Worm (Caenorhabditis elegans): ENCODE measurements around the gene lon-1.

Gene lon-1

ce11 chrIII:5442711-5443253 is 31.5 kb upstream of the lon-1 start, which contains the start of the genes T24G10.2 and disl-2:
Gene T24G10.2, minus strand, starts transcription at chrIII:5442761.
Gene disl-2, plus strand, starts transcription at chrIII:5443167.
- TF ChIP-seq lir-1 (GFP tag; conservative IDR thresholded peaks at IDR 0.05) = no peak
- TF ChIP-seq attf-5 (GFP tag; optimal IDR thresholded peaks at IDR 0.05) = peak; percentile 76
- TF ChIP-seq lin-54 (GFP tag; optimal IDR thresholded peaks at IDR 0.05) = peak; percentile 17
- peak; percentile 86 for TF ChIP-seq lsl-1 (GFP tag; optimal IDR thresholded peaks at IDR 0.05)
- no peak for TF ChIP-seq bed-2 (GFP tag; IDR thresholded peaks at IDR 0.05)
- TF ChIP-seq dpl-1 (GFP tag; optimal IDR thresholded peaks at IDR 0.05) = peak; percentile 10
- TF ChIP-seq snpc-4 (GFP tag; optimal IDR thresholded peaks at IDR 0.05) = no peak
- TF ChIP-seq snpc-4 (tag; optimal IDR thresholded peaks at IDR 0.05) = no peak
- no peak for TF ChIP-seq B0035.1 (tag; optimal IDR thresholded peaks at IDR 0.05)
- TF ChIP-seq ceh-27 (GFP tag; optimal IDR thresholded peaks at IDR 0.05) = no peak
- TF ChIP-seq egl-44 (GFP tag; IDR thresholded peaks at IDR 0.05) = no peak
- peak; percentile 81 for TF ChIP-seq cebp-1 (GFP tag; IDR thresholded peaks at IDR 0.05)
- peak; percentile 92 for TF ChIP-seq cebp-1 (tag; optimal IDR thresholded peaks at IDR 0.05)
- 0 out of 2 replicates have a peak, but pooled peaks have one; percentile 16 for TF ChIP-seq dox-1 (GFP tag; IDR thresholded peaks at IDR 0.05)
- peak; percentile 15 for TF ChIP-seq K12H6.12 (tag; optimal IDR thresholded peaks at IDR 0.05)
- 0 out of 2 replicates have a peak, but pooled peaks have one; percentile 22 for TF ChIP-seq F33H1.4 (GFP tag; IDR thresholded peaks at IDR 0.05)
- TF ChIP-seq F23B12.7 (tag; optimal IDR thresholded peaks at IDR 0.05; ENCODE audit: insufficient read depth) = peak; percentile 25
- peak in 1 of 3 experiments; percentile 27 for TF ChIP-seq lin-35 (GFP tag; optimal IDR thresholded peaks at IDR 0.05)

DNA sequence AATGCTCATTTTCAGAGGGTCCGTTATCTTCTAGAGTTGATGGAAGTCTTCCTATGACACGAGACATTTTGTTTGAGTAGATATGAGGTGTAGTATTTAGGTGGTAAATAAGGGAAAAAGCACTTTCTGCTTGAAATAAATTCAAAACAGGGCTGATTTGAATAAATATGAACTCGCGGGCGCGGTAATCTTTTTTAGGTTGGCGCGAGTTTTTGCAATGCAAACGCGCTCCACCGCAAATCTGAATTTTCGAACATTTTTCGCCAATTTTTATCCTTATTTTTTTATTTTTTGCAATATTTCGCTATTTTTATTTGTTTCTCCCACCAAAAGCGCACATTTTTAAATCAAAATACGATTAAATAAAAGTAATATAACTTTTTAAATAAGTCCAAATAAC is 26.1 kb upstream of the lon-1 start, which contains the start of gene skpt-1:
skpt-1 (minus strand) TSS at position 219 of the 400 bp plus-strand sequence.
- TF ChIP-seq ets-4 (GFP tag; optimal IDR thresholded peaks at IDR 0.05) (no peak), sea-2 (GFP tag; IDR thresholded peaks at IDR 0.05) (no peak), F22D6.2 (tag; optimal IDR thresholded peaks at IDR 0.05) (no peak), attf-5 (GFP tag; optimal IDR thresholded peaks at IDR 0.05) (peak; percentile 31), snpc-1.3 (tag; optimal IDR thresholded peaks at IDR 0.05; ENCODE audit: insufficient read depth) (peak; percentile 1), B0035.1 (tag; optimal IDR thresholded peaks at IDR 0.05) (no peak), C17E4.6 (GFP tag; IDR thresholded peaks at IDR 0.05) (peak; percentile 77; the same call in 1 of the 2 replicates), F52B5.7 (tag; optimal IDR thresholded peaks at IDR 0.05) (no peak), snpc-4 (GFP tag; optimal IDR thresholded peaks at IDR 0.05) (peak; percentile 11), snpc-4 (tag; optimal IDR thresholded peaks at IDR 0.05) (peak in 2 of 4 experiments; percentile 40 to 62), unc-130 (GFP tag; optimal IDR thresholded peaks at IDR 0.05) (peak; percentile 64), F33H1.4 (GFP tag; IDR thresholded peaks at IDR 0.05) (peak; percentile 89), aptf-2 (GFP tag; conservative IDR thresholded peaks at IDR 0.05) (no peak), bed-1 (GFP tag; IDR thresholded peaks at IDR 0.05) (no peak), aptf-3 (GFP tag; IDR thresholded peaks at IDR 0.05) (no peak), snpc-3.4 (tag; optimal IDR thresholded peaks at IDR 0.05) (peak; percentile 87), dpl-1 (GFP tag; optimal IDR thresholded peaks at IDR 0.05) (peak; percentile 97), mxl-1 (tag; optimal IDR thresholded peaks at IDR 0.05) (no peak), unc-62 (GFP tag; optimal IDR thresholded peaks at IDR 0.05) (no peak), tlf-1 (GFP tag; optimal IDR thresholded peaks at IDR 0.05) (peak; percentile 92), xnd-1 (tag; optimal IDR thresholded peaks at IDR 0.05) (peak; percentile 98), ceh-40 (GFP tag; IDR thresholded peaks at IDR 0.05) (no peak), F49E8.2 (tag; optimal IDR thresholded peaks at IDR 0.05; ENCODE audit: insufficient read depth) (peak; percentile 85), B0019.2 (GFP tag; conservative IDR thresholded peaks at IDR 0.05) (peak; percentile 94), ztf-3 (GFP tag; optimal IDR thresholded peaks at IDR 0.05) (no peak), hrde-1 (tag; optimal IDR thresholded peaks at IDR 0.05; ENCODE audit: borderline replicate concordance) (peak; percentile 54), efl-1 (GFP tag; optimal IDR thresholded peaks at IDR 0.05) (peak; percentile 99), nfya-1 (tag; optimal IDR thresholded peaks at IDR 0.05; ENCODE audit: borderline replicate concordance, insufficient read depth) (no peak), ztf-18 (tag; optimal IDR thresholded peaks at IDR 0.05) (no peak), lin-35 (GFP tag; optimal IDR thresholded peaks at IDR 0.05) (peak in 2 of 3 experiments; percentile 67 to 91), him-1 (tag; optimal IDR thresholded peaks at IDR 0.05) (peak; percentile 19), B0336.3 (GFP tag; IDR thresholded peaks at IDR 0.05) (peak; percentile 88), F37B4.10 (GFP tag; IDR thresholded peaks at IDR 0.05) (no peak), Y79H2A.3 (GFP tag; conservative IDR thresholded peaks at IDR 0.05) (0 out of 2 replicates have a peak, but pooled peaks have one; percentile 51)

All from whole organism, young adult.